Fruit fly (Drosophila melanogaster) whole organism, wandering third instar larva: Measurements from ENCODE around the gene Ugt35D1.

Source experiments
- Abd-B ChIP-seq: fragments of >200 bp; optimal IDR thresholded peaks from 2 replicates; lab custom pipeline; 2017; ENCODE audit warnings: missing biosample characterization, missing genetic modification characterization
- CG32264 ChIP-seq: fragments of 200-800 bp; sonication (Bioruptor generic); optimal IDR thresholded peaks from 2 replicates; lab custom pipeline; 2016; ENCODE audit warnings: missing biosample characterization, missing genetic modification characterization
- CG9705 ChIP-seq: fragments of 200-800 bp; sonication (Bioruptor generic); optimal IDR thresholded peaks from 2 replicates; lab custom pipeline; 2018; ENCODE audit warnings: missing biosample characterization, mild to moderate bottlenecking, missing genetic modification characterization
- CrebA ChIP-seq: fragments of 200-800 bp; sonication (Bioruptor generic); optimal IDR thresholded peaks from 2 replicates; lab custom pipeline; 2016; ENCODE audit warnings: missing biosample characterization, mild to moderate bottlenecking, missing genetic modification characterization, borderline replicate concordance
- Dfd ChIP-seq: fragments of >200 bp; optimal IDR thresholded peaks from 2 replicates; lab custom pipeline; 2017; ENCODE audit warnings: missing biosample characterization, missing genetic modification characterization
- Dif ChIP-seq: fragments of 200-275, 200-300 bp; sonication (Bioruptor generic); optimal IDR thresholded peaks from 2 replicates; lab custom pipeline; 2018; ENCODE audit warnings: missing biosample characterization, missing genetic modification characterization; ENCODE audit not compliant: partially characterized antibody
- GATAd ChIP-seq: sonication (Bioruptor generic); optimal IDR thresholded peaks from 2 replicates; lab custom pipeline; 2016; ENCODE audit warnings: missing biosample characterization, missing genetic modification characterization
- HLH106 ChIP-seq: fragments of 200-800 bp; optimal IDR thresholded peaks from 3 replicates; lab custom pipeline; 2019; ENCODE audit warnings: missing biosample characterization, mild to moderate bottlenecking, missing genetic modification characterization, moderate library complexity
- Hnf4 ChIP-seq: fragments of 200-800 bp; sonication (Bioruptor generic); optimal IDR thresholded peaks from 2 replicates; lab custom pipeline; 2016; ENCODE audit warnings: missing biosample characterization, mild to moderate bottlenecking, missing genetic modification characterization
- Hr78 ChIP-seq: fragments of >200 bp; optimal IDR thresholded peaks from 2 replicates; lab custom pipeline; 2017; ENCODE audit warnings: missing biosample characterization, missing genetic modification characterization
- Hr83 ChIP-seq: fragments of 200-300 bp; sonication (Bioruptor generic); optimal IDR thresholded peaks from 2 replicates; lab custom pipeline; 2016; ENCODE audit warnings: missing biosample characterization, mild to moderate bottlenecking, missing genetic modification characterization, moderate library complexity; ENCODE audit not compliant: poor library complexity, severe bottlenecking
- Jra ChIP-seq: sonication (Bioruptor generic); optimal IDR thresholded peaks from 2 replicates; lab custom pipeline; 2016; ENCODE audit warnings: missing biosample characterization, missing genetic modification characterization
- Mio ChIP-seq: sonication (Bioruptor generic); optimal IDR thresholded peaks from 2 replicates; lab custom pipeline; 2016; ENCODE audit warnings: missing biosample characterization, missing genetic modification characterization
- Myc ChIP-seq: fragments of >200 bp; optimal IDR thresholded peaks from 2 replicates; lab custom pipeline; 2017
- N ChIP-seq: fragments of >200 bp; optimal IDR thresholded peaks from 2 replicates; lab custom pipeline; 2018; ENCODE audit warnings: missing biosample characterization, missing external identifiers, missing genetic modification characterization
- OdsH ChIP-seq: fragments of 200-800 bp; sonication (Bioruptor generic); optimal IDR thresholded peaks from 2 replicates; lab custom pipeline; 2016; ENCODE audit warnings: missing biosample characterization, mild to moderate bottlenecking, missing genetic modification characterization
- Rel ChIP-seq, 2 experiments: fragments of 200-800 bp; sonication (Bioruptor generic) in 1 of 2; optimal IDR thresholded peaks; 2 replicates in 1 of 2; 3 replicates in 1 of 2; lab custom pipeline; 2016 to 2019; ENCODE audit warnings: mild to moderate bottlenecking in 2 of 2, missing biosample characterization in 2 of 2, missing genetic modification characterization in 2 of 2, moderate library complexity in 1 of 2
- Sp1 ChIP-seq: fragments of 200-800 bp; sonication (Bioruptor generic); optimal IDR thresholded peaks from 3 replicates; lab custom pipeline; 2019; ENCODE audit warnings: missing biosample characterization, mild to moderate bottlenecking, missing genetic modification characterization, moderate library complexity
- Vsx2 ChIP-seq: fragments of 200-300, 225-300 bp; sonication (Bioruptor generic); optimal IDR thresholded peaks from 2 replicates; lab custom pipeline; 2018; ENCODE audit warnings: missing biosample characterization, missing genetic modification characterization; ENCODE audit not compliant: partially characterized antibody
- br ChIP-seq: fragments of 200-800 bp; sonication (Bioruptor generic); optimal IDR thresholded peaks from 2 replicates; lab custom pipeline; 2016; ENCODE audit warnings: missing biosample characterization, missing genetic modification characterization
- brk ChIP-seq: fragments of 200-800 bp; sonication (Bioruptor generic); optimal IDR thresholded peaks from 2 replicates; lab custom pipeline; 2016; ENCODE audit warnings: missing biosample characterization, mild to moderate bottlenecking, missing genetic modification characterization
- dl ChIP-seq, 2 experiments: fragments of 175-275, 200-275 bp in 1 of 2; fragments of 200-275 bp in 1 of 2; sonication (Bioruptor generic); optimal IDR thresholded peaks; lab custom pipeline; 2018; ENCODE audit warnings: mild to moderate bottlenecking in 2 of 2, missing biosample characterization in 2 of 2, missing genetic modification characterization in 2 of 2, moderate library complexity in 2 of 2; ENCODE audit not compliant: partially characterized antibody in 2 of 2, insufficient read depth in 1 of 2
- dmrt93B ChIP-seq: fragments of 200-800 bp; sonication (Bioruptor generic); optimal IDR thresholded peaks from 2 replicates; lab custom pipeline; 2018; ENCODE audit warnings: missing biosample characterization, mild to moderate bottlenecking, missing genetic modification characterization
- dsf ChIP-seq: sonication (Bioruptor generic); optimal IDR thresholded peaks from 2 replicates; lab custom pipeline; 2016; ENCODE audit warnings: missing biosample characterization, missing genetic modification characterization, borderline replicate concordance
- ey ChIP-seq: fragments of 200-800 bp; sonication (Bioruptor generic); optimal IDR thresholded peaks from 2 replicates; lab custom pipeline; 2016; ENCODE audit warnings: missing biosample characterization, missing genetic modification characterization
- foxo ChIP-seq, 2 experiments: fragments of 200-800 bp; sonication (Bioruptor generic); optimal IDR thresholded peaks; 2 replicates in 1 of 2; 3 replicates in 1 of 2; lab custom pipeline; 2016 to 2017; ENCODE audit warnings: missing biosample characterization in 2 of 2, missing genetic modification characterization in 2 of 2
- fru ChIP-seq: fragments of 200-800 bp; sonication (Bioruptor generic); optimal IDR thresholded peaks from 3 replicates; lab custom pipeline; 2016; ENCODE audit warnings: missing biosample characterization, mild to moderate bottlenecking, missing genetic modification characterization
- h ChIP-seq: fragments of 200-800 bp; sonication (Bioruptor generic); optimal IDR thresholded peaks from 3 replicates; lab custom pipeline; 2016; ENCODE audit warnings: missing biosample characterization, mild to moderate bottlenecking, missing genetic modification characterization
- jim ChIP-seq: fragments of 175-275, 200-325 bp; sonication (Bioruptor generic); optimal IDR thresholded peaks from 2 replicates; lab custom pipeline; 2016; ENCODE audit warnings: missing biosample characterization, mild to moderate bottlenecking, missing genetic modification characterization
- lola ChIP-seq: fragments of >200 bp; optimal IDR thresholded peaks from 2 replicates; lab custom pipeline; 2017; ENCODE audit warnings: missing biosample characterization, missing genetic modification characterization
- pan ChIP-seq: fragments of >200 bp; optimal IDR thresholded peaks from 2 replicates; lab custom pipeline; 2017
- psq ChIP-seq: fragments of 200-800 bp; sonication (Bioruptor generic); optimal IDR thresholded peaks from 3 replicates; lab custom pipeline; 2017; ENCODE audit warnings: missing biosample characterization, mild to moderate bottlenecking, missing genetic modification characterization, moderate library complexity
- rgr ChIP-seq: fragments of 200-800 bp; sonication (Bioruptor generic); optimal IDR thresholded peaks from 3 replicates; lab custom pipeline; 2016; ENCODE audit warnings: missing biosample characterization, mild to moderate bottlenecking, missing genetic modification characterization
- sage ChIP-seq: fragments of 200-800 bp; sonication (Bioruptor generic); optimal IDR thresholded peaks from 2 replicates; lab custom pipeline; 2016; ENCODE audit warnings: missing biosample characterization, mild to moderate bottlenecking, missing genetic modification characterization
- sv ChIP-seq: fragments of 200-800 bp; sonication (Bioruptor generic); optimal IDR thresholded peaks from 3 replicates; lab custom pipeline; 2016; ENCODE audit warnings: missing biosample characterization, missing genetic modification characterization
- tai ChIP-seq: sonication (Bioruptor generic); optimal IDR thresholded peaks from 2 replicates; lab custom pipeline; 2016; ENCODE audit warnings: missing biosample characterization, missing genetic modification characterization
- usp ChIP-seq: fragments of >200 bp; optimal IDR thresholded peaks from 2 replicates; lab custom pipeline; 2017; ENCODE audit warnings: missing biosample characterization, missing genetic modification characterization
- woc ChIP-seq: sonication (Bioruptor generic); optimal IDR thresholded peaks from 2 replicates; lab custom pipeline; 2016; ENCODE audit warnings: missing biosample characterization, mild to moderate bottlenecking, missing genetic modification characterization

The Ugt35D1 gene

dm6 chr3R:31385820-31386330 is 9.2 kb downstream of the Ugt35D1 start:
- TF ChIP-seq Rel (GFP tag; optimal IDR thresholded peaks at IDR 0.05; lab: Kevin White, UChicago) (no peak), Rel (tag; optimal IDR thresholded peaks at IDR 0.05; lab: Kevin White, UChicago) (peak; percentile 87), CrebA (no peak), GATAd (GFP tag; lab: Kevin White, UChicago) (no peak)

DNA sequence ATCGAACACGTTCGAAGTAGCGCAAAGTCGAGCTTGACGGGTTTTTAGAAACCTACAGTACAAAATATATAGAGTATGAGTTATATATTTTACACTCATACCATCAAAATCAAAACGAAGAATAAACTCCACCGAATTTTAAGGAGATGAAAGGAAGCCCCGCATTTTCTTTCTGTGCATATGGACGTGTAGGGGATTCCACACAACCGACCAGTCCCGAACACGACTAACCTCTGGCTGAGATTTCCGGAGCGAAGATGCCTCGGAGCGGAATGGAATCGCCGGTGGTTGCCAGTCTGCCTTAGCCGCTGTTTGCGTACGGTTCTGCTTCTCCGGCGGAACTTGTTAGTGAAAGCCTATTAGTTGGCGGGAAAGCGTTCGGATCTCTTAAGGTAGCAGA is 11.0 kb downstream of the Ugt35D1 start:
- TF ChIP-seq sage (peak; percentile 91), Sp1 (GFP tag; lab: Kevin White, UChicago) (peak; percentile 96), dmrt93B (peak; percentile 97), sv (GFP tag; lab: Kevin White, UChicago) (peak; percentile 98), CG32264 (GFP tag; lab: Kevin White, UChicago) (peak; percentile 96), Jra (GFP tag; lab: Kevin White, UChicago) (peak; percentile 93), br (peak; percentile 99), psq (GFP tag; lab: Kevin White, UChicago) (peak; percentile 97), usp (GFP tag; lab: Kevin White, UChicago) (no peak), ey (peak; percentile 99), fru (GFP tag; lab: Kevin White, UChicago) (peak; percentile 99), lola (GFP tag; lab: Kevin White, UChicago) (no peak), dsf (GFP tag; lab: Kevin White, UChicago) (peak; percentile 85), Dif (GFP tag; lab: Kevin White, UChicago) (peak; percentile 40), Abd-B (GFP tag; lab: Kevin White, UChicago) (no peak), GATAd (GFP tag; lab: Kevin White, UChicago) (peak; percentile 87), CrebA (peak; percentile 89), OdsH (GFP tag; lab: Kevin White, UChicago) (peak; percentile 99), CG9705 (GFP tag; lab: Kevin White, UChicago) (peak; percentile 88), dl (GFP tag; optimal IDR thresholded peaks at IDR 0.05; lab: Kevin White, UChicago; ENCODE audit: insufficient read depth in 1 of 2, partially characterized antibody in 2 of 2) (no peak), Dfd (no peak), Vsx2 (peak; percentile 55), Hr83 (GFP tag; lab: Kevin White, UChicago) (peak; percentile 88), h (GFP tag; lab: Kevin White, UChicago) (peak; percentile 99), woc (GFP tag; lab: Kevin White, UChicago) (peak; percentile 98), Hnf4 (GFP tag; lab: Kevin White, UChicago) (peak; percentile 98), rgr (peak; percentile 99), Hr78 (GFP tag; lab: Kevin White, UChicago) (no peak), tai (peak; percentile 91), pan (no peak), Rel (GFP tag; optimal IDR thresholded peaks at IDR 0.05; lab: Kevin White, UChicago) (peak; percentile 49), Rel (tag; optimal IDR thresholded peaks at IDR 0.05; lab: Kevin White, UChicago) (peak; percentile 86), foxo (GFP tag; optimal IDR thresholded peaks at IDR 0.05; lab: Kevin White, UChicago) (peak; percentile 91 to 99), jim (GFP tag; lab: Kevin White, UChicago) (peak; percentile 47), Mio (GFP tag; lab: Kevin White, UChicago) (peak; percentile 86), Myc (lab: Kevin White, UChicago) (peak; percentile 70), brk (GFP tag; lab: Kevin White, UChicago) (peak; percentile 93), HLH106 (tag; lab: Kevin White, UChicago) (peak; percentile 98), N (GFP tag; lab: Kevin White, UChicago) (no peak)

- TF ChIP-seq usp (GFP tag; lab: Kevin White, UChicago) (no peak), tai (no peak), Dfd (no peak), sage (no peak), foxo (GFP tag; optimal IDR thresholded peaks at IDR 0.05; lab: Kevin White, UChicago) (no peak)
These were observed 13.2 kb downstream of the Ugt35D1 start, which contains the start of gene CG1607 for dm6 chr3R:31381861-31382260. Gene CG1607, plus strand, starts transcription at chr3R:31382109.
